Worm (Caenorhabditis elegans) whole organism, young adult: ENCODE measurements around the gene Y56A3A.6.

Experiments used
- B0035.1 ChIP-seq: sonication (generic microtip); optimal IDR thresholded peaks from 2 replicates; lab custom pipeline; 2016; ENCODE audit warnings: missing genetic modification characterization, mild to moderate bottlenecking, missing compliant biosample characterization, missing genotype, missing genetic modification reagents
- B0336.3 ChIP-seq: fragments of 200-800 bp; sonication (Bioruptor generic); IDR thresholded peaks from 2 replicates; pipeline ENCODE4 v1.3.6; 2022; ENCODE audit warnings: missing genetic modification characterization, missing compliant biosample characterization
- C06A6.2 ChIP-seq: fragments of 200-800 bp; sonication (Bioruptor generic); conservative IDR thresholded peaks from 2 replicates; pipeline ENCODE4 v1.3.6; 2022; ENCODE audit warnings: missing genetic modification characterization, missing compliant biosample characterization
- F23B12.7 ChIP-seq: sonication (generic microtip); optimal IDR thresholded peaks from 2 replicates; lab custom pipeline; 2017; ENCODE audit warnings: missing genetic modification characterization, mild to moderate bottlenecking, missing compliant biosample characterization, antibody characterized with exemption, moderate library complexity; ENCODE audit not compliant: insufficient read depth
- F33H1.4 ChIP-seq: fragments of 200-800 bp; sonication (Bioruptor generic); IDR thresholded peaks from 2 replicates; pipeline ENCODE4 v1.3.6; 2022; ENCODE audit warnings: missing genetic modification reagents, missing genetic modification characterization, missing compliant biosample characterization
- F37B4.10 ChIP-seq: fragments of 200-800 bp; sonication (Bioruptor generic); IDR thresholded peaks from 2 replicates; pipeline ENCODE4 v1.3.6; 2022; ENCODE audit warnings: missing genetic modification characterization, missing compliant biosample characterization
- F49E8.2 ChIP-seq: sonication (generic microtip); optimal IDR thresholded peaks from 3 replicates; lab custom pipeline; 2017; ENCODE audit warnings: missing genetic modification characterization, mild to moderate bottlenecking, missing compliant biosample characterization, antibody characterized with exemption, moderate library complexity; ENCODE audit not compliant: insufficient read depth
- F57A8.1 ChIP-seq: fragments of 200-800 bp; sonication (Bioruptor generic); optimal IDR thresholded peaks from 2 replicates; lab custom pipeline; 2018; ENCODE audit warnings: mild to moderate bottlenecking, missing genetic modification characterization, moderate library complexity, missing compliant biosample characterization
- T26A5.8 ChIP-seq: sonication (generic microtip); optimal IDR thresholded peaks from 2 replicates; lab custom pipeline; 2016; ENCODE audit warnings: missing genetic modification characterization, missing compliant biosample characterization
- Y67H2A.10 ChIP-seq: fragments of 200-800 bp; sonication (Bioruptor generic); conservative IDR thresholded peaks from 2 replicates; pipeline ENCODE4 v1.3.6; 2022; ENCODE audit warnings: missing genetic modification reagents, missing genetic modification characterization, missing compliant biosample characterization
- Y95B8A.8 ChIP-seq: fragments of 200-800 bp; sonication (Bioruptor generic); IDR thresholded peaks from 2 replicates; pipeline ENCODE4 v1.3.6; 2022; ENCODE audit warnings: missing genetic modification reagents, missing genetic modification characterization, missing compliant biosample characterization
- akir-1 ChIP-seq: fragments of 200-800 bp; sonication (Bioruptor generic); optimal IDR thresholded peaks from 2 replicates; lab custom pipeline; 2018; ENCODE audit warnings: mild to moderate bottlenecking, missing genetic modification characterization, moderate library complexity, missing compliant biosample characterization
- aptf-3 ChIP-seq: fragments of 200-800 bp; sonication (Bioruptor generic); IDR thresholded peaks from 2 replicates; pipeline ENCODE4 v1.3.6; 2022; ENCODE audit warnings: missing genetic modification characterization, missing compliant biosample characterization
- atf-7 ChIP-seq: sonication (generic microtip); optimal IDR thresholded peaks from 2 replicates; lab custom pipeline; 2017; ENCODE audit warnings: mild to moderate bottlenecking, missing genetic modification characterization, missing compliant biosample characterization
- athp-1 ChIP-seq: sonication (generic microtip); optimal IDR thresholded peaks from 2 replicates; lab custom pipeline; 2017; ENCODE audit warnings: mild to moderate bottlenecking, missing genetic modification characterization, missing compliant biosample characterization
- cebp-2 ChIP-seq: fragments of 200-800 bp; sonication (Bioruptor generic); IDR thresholded peaks from 2 replicates; pipeline ENCODE4 v1.3.6; 2022; ENCODE audit warnings: missing genetic modification characterization, missing compliant biosample characterization
- ceh-58 ChIP-seq: fragments of 200-800 bp; sonication (Bioruptor generic); IDR thresholded peaks from 2 replicates; pipeline ENCODE4 v1.3.6; 2022; ENCODE audit warnings: missing genetic modification characterization, missing compliant biosample characterization
- ceh-79 ChIP-seq: sonication (generic microtip); optimal IDR thresholded peaks from 2 replicates; lab custom pipeline; 2017; ENCODE audit warnings: mild to moderate bottlenecking, missing genetic modification characterization, missing compliant biosample characterization
- dox-1 ChIP-seq: fragments of 200-800 bp; sonication (Bioruptor generic); IDR thresholded peaks from 2 replicates; pipeline ENCODE4 v1.3.6; 2022; ENCODE audit warnings: missing genetic modification reagents, missing genetic modification characterization, missing compliant biosample characterization
- efl-1 ChIP-seq: fragments of 150-350 bp; optimal IDR thresholded peaks from 2 replicates; lab custom pipeline; 2014; ENCODE audit warnings: missing biosample characterization, missing genetic modification reagents, missing genetic modification characterization
- egl-18 ChIP-seq: fragments of 200-800 bp; sonication (Bioruptor generic); IDR thresholded peaks from 2 replicates; pipeline ENCODE4 v1.3.6; 2022; ENCODE audit warnings: missing genetic modification reagents, missing genetic modification characterization, missing compliant biosample characterization
- egl-44 ChIP-seq: fragments of 200-800 bp; sonication (Bioruptor generic); IDR thresholded peaks from 2 replicates; pipeline ENCODE4 v1.3.6; 2022; ENCODE audit warnings: missing genetic modification reagents, missing genetic modification characterization, missing compliant biosample characterization
- egrh-3 ChIP-seq: fragments of 200-800 bp; sonication (Bioruptor generic); IDR thresholded peaks from 2 replicates; pipeline ENCODE4 v1.3.6; 2022; ENCODE audit warnings: missing genetic modification reagents, missing genetic modification characterization, missing compliant biosample characterization
- fkh-3 ChIP-seq: sonication (generic microtip); optimal IDR thresholded peaks from 2 replicates; lab custom pipeline; 2016; ENCODE audit warnings: mild to moderate bottlenecking, missing genetic modification characterization, missing compliant biosample characterization
- him-1 ChIP-seq: sonication (generic microtip); optimal IDR thresholded peaks from 2 replicates; lab custom pipeline; 2016; ENCODE audit warnings: missing genotype, missing genetic modification reagents, missing genetic modification characterization, missing compliant biosample characterization
- hrde-1 ChIP-seq: sonication (generic microtip); optimal IDR thresholded peaks from 2 replicates; lab custom pipeline; 2016; ENCODE audit warnings: missing genetic modification characterization, mild to moderate bottlenecking, missing compliant biosample characterization, moderate library complexity, missing genotype, missing genetic modification reagents, borderline replicate concordance
- hsf-1 ChIP-seq: fragments of 200-800 bp; sonication (Bioruptor generic); IDR thresholded peaks from 2 replicates; pipeline ENCODE4 v1.3.6; 2022; ENCODE audit warnings: missing genetic modification reagents, missing genetic modification characterization, missing compliant biosample characterization
- lin-26 ChIP-seq: fragments of 200-800 bp; sonication (Bioruptor generic); IDR thresholded peaks from 2 replicates; pipeline ENCODE4 v1.3.6; 2022; ENCODE audit warnings: missing genetic modification reagents, missing genetic modification characterization, missing compliant biosample characterization
- lin-35 ChIP-seq, 3 experiments: fragments of 150-350 bp in 2 of 3; sonication (generic microtip) in 1 of 3; optimal IDR thresholded peaks; 2 replicates each; lab custom pipeline; 2014 to 2018; ENCODE audit warnings: missing biosample characterization in 3 of 3, missing genetic modification characterization in 3 of 3, missing genetic modification reagents in 3 of 3
- lin-54 ChIP-seq: fragments of 200-800 bp; sonication (Bioruptor generic); optimal IDR thresholded peaks from 2 replicates; lab custom pipeline; 2018; ENCODE audit warnings: mild to moderate bottlenecking, missing genetic modification characterization, missing compliant biosample characterization
- lir-1 ChIP-seq: fragments of 200-800 bp; sonication (Bioruptor generic); conservative IDR thresholded peaks from 2 replicates; pipeline ENCODE4 v1.3.6; 2022; ENCODE audit warnings: missing genetic modification reagents, missing genetic modification characterization, missing compliant biosample characterization
- madf-6 ChIP-seq: fragments of 200-800 bp; sonication (Bioruptor generic); IDR thresholded peaks from 2 replicates; pipeline ENCODE4 v1.3.6; 2022; ENCODE audit warnings: missing genetic modification reagents, missing genetic modification characterization, missing compliant biosample characterization
- madf-8 ChIP-seq: fragments of 200-800 bp; sonication (Bioruptor generic); conservative IDR thresholded peaks from 2 replicates; pipeline ENCODE4 v1.3.6; 2022; ENCODE audit warnings: missing genetic modification reagents, missing genetic modification characterization, missing compliant biosample characterization
- mes-4 ChIP-seq: sonication (generic microtip); optimal IDR thresholded peaks from 2 replicates; lab custom pipeline; 2016; ENCODE audit warnings: missing genotype, missing genetic modification characterization, missing compliant biosample characterization
- nhr-90 ChIP-seq: sonication (generic microtip); optimal IDR thresholded peaks from 2 replicates; lab custom pipeline; 2016; ENCODE audit warnings: missing genotype, mild to moderate bottlenecking, missing genetic modification characterization, missing compliant biosample characterization
- rcor-1 ChIP-seq: fragments of 200-800 bp; sonication (Bioruptor generic); IDR thresholded peaks from 2 replicates; pipeline ENCODE4 v1.3.6; 2022; ENCODE audit warnings: missing genetic modification reagents, missing genetic modification characterization, missing compliant biosample characterization
- rec-8 ChIP-seq, 2 experiments: sonication (generic microtip); optimal IDR thresholded peaks; 2 replicates each; lab custom pipeline; 2016; ENCODE audit warnings: mild to moderate bottlenecking in 2 of 2, missing genetic modification characterization in 2 of 2, missing genetic modification reagents in 2 of 2, missing genotype in 2 of 2, missing biosample characterization in 1 of 2, missing compliant biosample characterization in 1 of 2, moderate library complexity in 1 of 2
- sdz-38 ChIP-seq: sonication (generic microtip); optimal IDR thresholded peaks from 2 replicates; lab custom pipeline; 2016; ENCODE audit warnings: missing genotype, missing genetic modification characterization, missing compliant biosample characterization
- sea-2 ChIP-seq: fragments of 200-800 bp; sonication (Bioruptor generic); IDR thresholded peaks from 2 replicates; pipeline ENCODE4 v1.3.6; 2022; ENCODE audit warnings: missing genetic modification characterization, missing compliant biosample characterization
- snpc-3.4 ChIP-seq: sonication (generic microtip); optimal IDR thresholded peaks from 2 replicates; lab custom pipeline; 2017; ENCODE audit warnings: missing genetic modification characterization, mild to moderate bottlenecking, missing compliant biosample characterization, antibody characterized with exemption, moderate library complexity, missing genotype, missing genetic modification reagents
- tlf-1 ChIP-seq: fragments of 200-800 bp; sonication (Bioruptor generic); optimal IDR thresholded peaks from 2 replicates; lab custom pipeline; 2018; ENCODE audit warnings: mild to moderate bottlenecking, missing genetic modification characterization, missing compliant biosample characterization
- zfh-2 ChIP-seq: fragments of 200-800 bp; sonication (Bioruptor generic); conservative IDR thresholded peaks from 2 replicates; pipeline ENCODE4 v1.3.6; 2022; ENCODE audit warnings: missing genetic modification reagents, missing genetic modification characterization, missing compliant biosample characterization
- ztf-18 ChIP-seq: sonication (generic microtip); optimal IDR thresholded peaks from 2 replicates; lab custom pipeline; 2016; ENCODE audit warnings: missing genotype, mild to moderate bottlenecking, missing genetic modification characterization, missing compliant biosample characterization
- ztf-25 ChIP-seq: fragments of 200-800 bp; sonication (Bioruptor generic); IDR thresholded peaks from 2 replicates; pipeline ENCODE4 v1.3.6; 2022; ENCODE audit warnings: missing genetic modification reagents, missing genetic modification characterization, missing compliant biosample characterization
- ztf-28 ChIP-seq: fragments of 200-800 bp; sonication (Bioruptor generic); IDR thresholded peaks from 2 replicates; pipeline ENCODE4 v1.3.6; 2022; ENCODE audit warnings: missing genetic modification reagents, missing genetic modification characterization, missing compliant biosample characterization
- ztf-3 ChIP-seq: fragments of 200-800 bp; sonication (Bioruptor generic); optimal IDR thresholded peaks from 2 replicates; lab custom pipeline; 2018; ENCODE audit warnings: mild to moderate bottlenecking, missing genetic modification characterization, missing compliant biosample characterization

The Y56A3A.6 gene

DNA sequence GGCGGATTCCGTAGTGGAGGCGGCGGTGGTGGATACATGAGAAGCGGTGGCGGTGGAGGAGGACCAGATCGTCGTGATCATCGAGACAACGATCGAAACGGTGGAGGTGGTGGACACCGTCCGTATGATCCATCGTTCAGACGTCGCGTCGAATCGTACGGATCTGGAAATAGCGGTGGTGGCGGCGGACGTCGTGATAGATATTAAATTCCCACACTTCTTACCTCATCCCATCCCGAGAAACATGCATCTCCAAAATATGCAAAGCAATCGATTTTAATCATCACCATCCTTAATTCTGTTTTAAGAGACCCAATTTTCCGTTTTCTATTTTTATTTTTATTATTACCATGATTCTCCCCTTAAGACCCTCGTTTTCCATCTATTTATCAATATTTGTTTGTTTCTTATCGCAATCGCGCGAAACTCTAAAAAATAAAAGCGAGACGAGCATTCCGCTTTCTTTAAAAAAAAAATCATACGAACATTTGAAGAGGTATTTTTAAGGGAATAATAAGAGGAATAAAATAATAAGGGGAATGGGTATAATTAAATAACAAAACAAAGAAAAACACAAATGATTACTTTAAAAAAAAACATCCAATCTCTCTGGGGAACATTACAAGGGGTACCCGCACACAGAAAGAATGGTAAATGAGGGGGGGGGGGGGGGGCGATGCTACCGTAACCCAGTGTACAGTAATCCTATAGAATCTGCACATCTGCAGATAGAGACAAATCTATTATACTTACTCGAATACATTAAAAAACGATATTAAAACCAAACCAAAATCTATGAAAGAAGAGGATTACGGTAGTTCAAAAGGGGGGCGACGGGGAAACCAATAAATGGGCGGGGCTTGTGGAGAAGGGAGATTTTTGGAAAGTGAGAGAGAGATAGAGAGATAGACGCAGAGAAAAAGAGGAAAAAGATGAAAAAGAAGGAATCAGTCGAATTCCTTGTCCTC is 47.8 kb downstream of the Y56A3A.6 start (continued):
- peak; percentile 31 for TF ChIP-seq F49E8.2 (tag; lab: Kevin White, UChicago)
- TF ChIP-seq him-1 (tag; lab: Kevin White, UChicago) = peak; percentile 99
- peak; percentile 50 for TF ChIP-seq dox-1 (GFP tag; lab: Robert Waterston, UW)
- TF ChIP-seq atf-7 (tag; lab: Kevin White, UChicago) = no peak
- TF ChIP-seq tlf-1 (GFP tag; lab: Kevin White, UChicago) = no peak
- TF ChIP-seq egl-18 = peak; percentile 2; the same call in 1 of the 2 replicates
- no peak for TF ChIP-seq lin-54 (GFP tag; lab: Kevin White, UChicago)
- TF ChIP-seq Y67H2A.10 (GFP tag; lab: Robert Waterston, UW) = peak; percentile 60
- no peak for TF ChIP-seq lir-1
- peak; percentile 46 for TF ChIP-seq zfh-2
- TF ChIP-seq ceh-79 (tag; lab: Kevin White, UChicago) = peak; percentile 17
- peak; percentile 86 for TF ChIP-seq Y95B8A.8 (GFP tag; lab: Robert Waterston, UW)
- 0 out of 2 replicates have a peak, but pooled peaks have one; percentile 61 for TF ChIP-seq F37B4.10
- TF ChIP-seq egl-44 = no peak
- TF ChIP-seq madf-8 (GFP tag; lab: Robert Waterston, UW) = no peak; the same call in 1 of the 2 replicates
- peak; percentile 55 for TF ChIP-seq snpc-3.4 (tag; lab: Kevin White, UChicago)
- TF ChIP-seq F57A8.1 (GFP tag; lab: Kevin White, UChicago) = no peak
- TF ChIP-seq rcor-1 (GFP tag; lab: Robert Waterston, UW) = peak; percentile 52
- peak; percentile 23 for TF ChIP-seq fkh-3 (tag; lab: Kevin White, UChicago)
- TF ChIP-seq ztf-28 (GFP tag; lab: Robert Waterston, UW) = no peak
- peak; percentile 33 for TF ChIP-seq ztf-3 (GFP tag; lab: Kevin White, UChicago)
- TF ChIP-seq C06A6.2 (GFP tag; lab: Robert Waterston, UW) = peak; percentile 53; the same call in 1 of the 2 replicates
- TF ChIP-seq akir-1 (GFP tag; lab: Kevin White, UChicago) = peak; percentile 55
- TF ChIP-seq ceh-58 (GFP tag; lab: Robert Waterston, UW) = no peak
- TF ChIP-seq cebp-2 (GFP tag; lab: Robert Waterston, UW) = peak; percentile 85; the same call in 1 of the 2 replicates
- peak; percentile 80 for TF ChIP-seq hrde-1 (tag; lab: Kevin White, UChicago)
- TF ChIP-seq madf-6 (GFP tag; lab: Robert Waterston, UW) = peak; percentile 52
- peak in 1 of 2 experiments; percentile 44 for TF ChIP-seq rec-8 (tag; optimal IDR thresholded peaks at IDR 0.05; lab: Kevin White, UChicago)
- TF ChIP-seq lin-35 (GFP tag; optimal IDR thresholded peaks at IDR 0.05; lab: Kevin White, UChicago) = peak in 1 of 3 experiments; percentile 40
- TF ChIP-seq T26A5.8 (tag; lab: Kevin White, UChicago) = peak; percentile 26
- TF ChIP-seq sea-2 (GFP tag; lab: Robert Waterston, UW) = no peak
- TF ChIP-seq F33H1.4 (GFP tag; lab: Robert Waterston, UW) = peak; percentile 18; the same call in 1 of the 2 replicates
- TF ChIP-seq egrh-3 (GFP tag; lab: Robert Waterston, UW) = no peak; the same call in 1 of the 2 replicates
- no peak for TF ChIP-seq hsf-1
- TF ChIP-seq aptf-3 (GFP tag; lab: Robert Waterston, UW) = 0 out of 2 replicates have a peak, but pooled peaks have one; percentile 11
- TF ChIP-seq B0035.1 (tag; lab: Kevin White, UChicago) = peak; percentile 79
- TF ChIP-seq sdz-38 (tag; lab: Kevin White, UChicago) = no peak
- TF ChIP-seq F23B12.7 (tag; lab: Kevin White, UChicago) = peak; percentile 25
- no peak for TF ChIP-seq ztf-25 (GFP tag; lab: Robert Waterston, UW)
- TF ChIP-seq B0336.3 = peak; percentile 85
- peak; percentile 72 for TF ChIP-seq athp-1 (tag; lab: Kevin White, UChicago)
- TF ChIP-seq efl-1 (GFP tag; lab: Kevin White, UChicago) = peak; percentile 22
- no peak for TF ChIP-seq nhr-90 (tag; lab: Kevin White, UChicago)
- peak; percentile 18 for TF ChIP-seq ztf-18 (tag; lab: Kevin White, UChicago)
- TF ChIP-seq mes-4 (tag; lab: Kevin White, UChicago) = no peak
- peak; percentile 24; the same call in 1 of the 2 replicates for TF ChIP-seq lin-26 (GFP tag; lab: Robert Waterston, UW)
